Fruit fly (Drosophila melanogaster) whole organism, embryonic: ENCODE data around the gene mRpL51.
A peak's percentile ranks its signal among the peaks of the same experiment; 100 is the strongest.

Source experiments
- Bgb ChIP-seq: fragments of 200-800 bp; sonication (Bioruptor generic); IDR thresholded peaks from 2 replicates; pipeline ENCODE4 v1.3.6; 2022; ENCODE audit warnings: missing biosample characterization, missing genetic modification characterization; ENCODE audit not compliant: partially characterized antibody
- CG10321 ChIP-seq: fragments of 200-800 bp; sonication (Bioruptor generic); IDR thresholded peaks from 2 replicates; pipeline ENCODE4 v1.3.6; 2022; ENCODE audit warnings: missing biosample characterization, missing genetic modification characterization
- CG10431 ChIP-seq: fragments of 200-800 bp; sonication (Bioruptor generic); optimal IDR thresholded peaks from 3 replicates; lab custom pipeline; 2018; ENCODE audit warnings: missing biosample characterization, mild to moderate bottlenecking, missing genetic modification characterization
- CG10565 ChIP-seq: fragments of 200-800 bp; sonication (Bioruptor generic); optimal IDR thresholded peaks from 3 replicates; lab custom pipeline; 2016; ENCODE audit warnings: missing biosample characterization, mild to moderate bottlenecking, missing genetic modification characterization
- CG1233 ChIP-seq: fragments of 200-800 bp; sonication (Bioruptor generic); optimal IDR thresholded peaks from 4 replicates; lab custom pipeline; 2018; ENCODE audit warnings: missing biosample characterization, mild to moderate bottlenecking, missing genetic modification characterization
- CG15601 ChIP-seq: fragments of 200-800 bp; sonication (Bioruptor generic); optimal IDR thresholded peaks from 3 replicates; lab custom pipeline; 2019; ENCODE audit warnings: missing biosample characterization, mild to moderate bottlenecking, missing genetic modification characterization, moderate library complexity
- CG17612 ChIP-seq: fragments of 200-800 bp; sonication (Bioruptor generic); IDR thresholded peaks from 2 replicates; pipeline ENCODE4 v1.3.6; 2022; ENCODE audit warnings: missing biosample characterization, missing genetic modification characterization
- CG17802 ChIP-seq: fragments of 200-800 bp; sonication (Bioruptor generic); optimal IDR thresholded peaks from 2 replicates; lab custom pipeline; 2018; ENCODE audit warnings: missing biosample characterization, mild to moderate bottlenecking, missing genetic modification characterization, moderate library complexity
- CG18599 ChIP-seq: fragments of 200-800 bp; sonication (Bioruptor generic); optimal IDR thresholded peaks from 3 replicates; lab custom pipeline; 2017; ENCODE audit warnings: missing biosample characterization, missing genetic modification characterization, mild to moderate bottlenecking, moderate library complexity, missing genetic modification reagents
- CG2712 ChIP-seq: fragments of 200-800 bp; optimal IDR thresholded peaks from 3 replicates; lab custom pipeline; 2019; ENCODE audit warnings: missing biosample characterization, mild to moderate bottlenecking, missing genetic modification characterization, moderate library complexity
- CG42726 ChIP-seq: fragments of 200-800 bp; sonication (Bioruptor generic); IDR thresholded peaks from 2 replicates; pipeline ENCODE4 v1.3.6; 2022; ENCODE audit warnings: missing biosample characterization, missing genetic modification characterization; ENCODE audit not compliant: partially characterized antibody
- CG8388 ChIP-seq: fragments of 200-800 bp; sonication (Bioruptor generic); optimal IDR thresholded peaks from 2 replicates; lab custom pipeline; 2019; ENCODE audit warnings: missing biosample characterization, mild to moderate bottlenecking, missing genetic modification characterization, moderate library complexity
- D19A ChIP-seq: fragments of 200-800 bp; optimal IDR thresholded peaks from 3 replicates; lab custom pipeline; 2019; ENCODE audit warnings: missing biosample characterization, mild to moderate bottlenecking, missing genetic modification characterization, moderate library complexity
- Deaf1 ChIP-seq: fragments of 200-800 bp; optimal IDR thresholded peaks from 3 replicates; lab custom pipeline; 2019; ENCODE audit warnings: missing biosample characterization, mild to moderate bottlenecking, missing genetic modification characterization, moderate library complexity
- Doc3 ChIP-seq: fragments of 200-800 bp; sonication (Bioruptor generic); IDR thresholded peaks from 3 replicates; pipeline ENCODE4 v1.3.6; 2022; ENCODE audit warnings: missing biosample characterization, missing genetic modification characterization; ENCODE audit not compliant: partially characterized antibody
- GATAe ChIP-seq: fragments of 200-800 bp; sonication (Bioruptor generic); conservative IDR thresholded peaks from 2 replicates; pipeline ENCODE4 v1.3.6; 2022; ENCODE audit warnings: missing biosample characterization, missing genetic modification characterization
- HHEX ChIP-seq: fragments of 200-800 bp; sonication (Bioruptor generic); optimal IDR thresholded peaks from 3 replicates; lab custom pipeline; 2017; ENCODE audit warnings: missing biosample characterization, mild to moderate bottlenecking, missing genetic modification characterization, missing genetic modification reagents
- Hr39 ChIP-seq: fragments of >200 bp; optimal IDR thresholded peaks from 2 replicates; lab custom pipeline; 2017
- Hr78 ChIP-seq, 2 experiments: fragments of 200-800 bp in 1 of 2; fragments of >200 bp in 1 of 2; sonication (Bioruptor generic) in 1 of 2; optimal IDR thresholded peaks; 2 replicates each; lab custom pipeline; 2017 to 2019; ENCODE audit warnings: missing biosample characterization in 2 of 2, missing genetic modification characterization in 2 of 2, mild to moderate bottlenecking in 1 of 2, moderate library complexity in 1 of 2
- Lhr ChIP-seq: fragments of 200-800 bp; sonication (Bioruptor generic); optimal IDR thresholded peaks from 3 replicates; lab custom pipeline; 2017; ENCODE audit warnings: mild to moderate bottlenecking, missing biosample characterization, missing genetic modification reagents, missing genetic modification characterization
- Max ChIP-seq: fragments of 200-800 bp; sonication (Bioruptor generic); optimal IDR thresholded peaks from 2 replicates; lab custom pipeline; 2016; ENCODE audit warnings: missing biosample characterization, mild to moderate bottlenecking, missing genetic modification characterization
- Opbp ChIP-seq: fragments of 200-800 bp; sonication (Bioruptor generic); IDR thresholded peaks from 3 replicates; pipeline ENCODE4 v1.3.6; 2022; ENCODE audit warnings: missing biosample characterization, missing genetic modification characterization; ENCODE audit not compliant: partially characterized antibody
- Optix ChIP-seq: fragments of 200-800 bp; sonication (Bioruptor generic); IDR thresholded peaks from 3 replicates; pipeline ENCODE4 v1.3.6; 2022; ENCODE audit warnings: missing biosample characterization, missing genetic modification characterization
- ato ChIP-seq: fragments of 200-800 bp; sonication (Bioruptor generic); IDR thresholded peaks from 2 replicates; pipeline ENCODE4 v1.3.6; 2022; ENCODE audit warnings: missing biosample characterization, missing genetic modification characterization; ENCODE audit not compliant: partially characterized antibody
- chinmo ChIP-seq: fragments of 200-800 bp; sonication (Bioruptor generic); IDR thresholded peaks from 4 replicates; pipeline ENCODE4 v1.3.6; 2022; ENCODE audit warnings: missing biosample characterization, missing genetic modification characterization; ENCODE audit not compliant: partially characterized antibody
- dati ChIP-seq: fragments of 200-800 bp; sonication (Bioruptor generic); IDR thresholded peaks from 2 replicates; pipeline ENCODE4 v1.3.6; 2022; ENCODE audit warnings: missing biosample characterization, missing genetic modification characterization
- exex ChIP-seq: fragments of 200-800 bp; sonication (Bioruptor generic); optimal IDR thresholded peaks from 4 replicates; lab custom pipeline; 2018; ENCODE audit warnings: missing biosample characterization, mild to moderate bottlenecking, missing genetic modification characterization, moderate library complexity
- fd64A ChIP-seq: fragments of 200-800 bp; sonication (Bioruptor generic); optimal IDR thresholded peaks from 3 replicates; lab custom pipeline; 2018; ENCODE audit warnings: missing biosample characterization, mild to moderate bottlenecking, missing genetic modification characterization
- grn ChIP-seq: fragments of 200-800 bp; sonication (Bioruptor generic); optimal IDR thresholded peaks from 3 replicates; lab custom pipeline; 2017; ENCODE audit warnings: missing biosample characterization, missing genetic modification characterization
- her ChIP-seq: fragments of 200-800 bp; sonication (Bioruptor generic); optimal IDR thresholded peaks from 2 replicates; lab custom pipeline; 2016; ENCODE audit warnings: missing biosample characterization, missing genetic modification characterization
- hth ChIP-seq: fragments of >200 bp; optimal IDR thresholded peaks from 2 replicates; lab custom pipeline; 2017; ENCODE audit warnings: inconsistent platforms
- ken ChIP-seq: fragments of 200-800 bp; sonication (Bioruptor generic); IDR thresholded peaks from 3 replicates; pipeline ENCODE4 v1.3.6; 2022; ENCODE audit warnings: missing biosample characterization, missing genetic modification characterization
- kni ChIP-seq: fragments of 200-800 bp; sonication (Bioruptor generic); optimal IDR thresholded peaks from 3 replicates; lab custom pipeline; 2017; ENCODE audit warnings: mild to moderate bottlenecking, missing biosample characterization, missing genetic modification reagents, missing genetic modification characterization
- lab ChIP-seq: fragments of 200-800 bp; sonication (Bioruptor generic); optimal IDR thresholded peaks from 3 replicates; lab custom pipeline; 2017; ENCODE audit warnings: missing biosample characterization, missing genetic modification characterization, mild to moderate bottlenecking, moderate library complexity, missing genetic modification reagents
- lov ChIP-seq, 2 experiments: fragments of 200-800 bp in 1 of 2; fragments of >200 bp in 1 of 2; sonication (Bioruptor generic) in 1 of 2; IDR thresholded peaks in 1 of 2; optimal IDR thresholded peaks in 1 of 2; 2 replicates in 1 of 2; 3 replicates in 1 of 2; pipeline versions ENCODE4 v1.3.6 to Lab custom; 2017 to 2022; ENCODE audit warnings: missing biosample characterization in 1 of 2, missing genetic modification characterization in 1 of 2
- nmo ChIP-seq: fragments of 200-800 bp; sonication (Bioruptor generic); optimal IDR thresholded peaks from 2 replicates; lab custom pipeline; 2018; ENCODE audit warnings: missing biosample characterization, mild to moderate bottlenecking, missing genetic modification characterization, moderate library complexity
- oc ChIP-seq: fragments of 200-800 bp; sonication (Bioruptor generic); optimal IDR thresholded peaks from 2 replicates; lab custom pipeline; 2018; ENCODE audit warnings: missing biosample characterization, mild to moderate bottlenecking, missing genetic modification characterization, moderate library complexity
- odd ChIP-seq: fragments of 200-800 bp; sonication (Bioruptor generic); optimal IDR thresholded peaks from 2 replicates; lab custom pipeline; 2017; ENCODE audit warnings: missing biosample characterization, mild to moderate bottlenecking, missing genetic modification characterization
- rib ChIP-seq: fragments of 200-800 bp; sonication (Bioruptor generic); IDR thresholded peaks from 2 replicates; pipeline ENCODE4 v1.3.6; 2022; ENCODE audit warnings: missing biosample characterization, missing genetic modification characterization
- sens ChIP-seq: fragments of 200-800 bp; sonication (Bioruptor generic); peaks from one replicate; lab custom pipeline; 2016; ENCODE audit warnings: missing biosample characterization, missing genetic modification characterization
- sna ChIP-seq: fragments of 200-800 bp; sonication (Bioruptor generic); IDR thresholded peaks from 2 replicates; pipeline ENCODE4 v1.3.6; 2022; ENCODE audit warnings: missing biosample characterization, missing genetic modification characterization; ENCODE audit not compliant: partially characterized antibody
- sug ChIP-seq: fragments of 200-800 bp; optimal IDR thresholded peaks from 2 replicates; lab custom pipeline; 2019; ENCODE audit warnings: missing biosample characterization, mild to moderate bottlenecking, missing genetic modification characterization, moderate library complexity
- trh ChIP-seq: fragments of 200-800 bp; sonication (Bioruptor generic); optimal IDR thresholded peaks from 2 replicates; lab custom pipeline; 2016; ENCODE audit warnings: missing biosample characterization, missing genetic modification characterization
- twi ChIP-seq: fragments of 200-800 bp; optimal IDR thresholded peaks from 2 replicates; lab custom pipeline; 2019; ENCODE audit warnings: missing biosample characterization, mild to moderate bottlenecking, missing genetic modification characterization, moderate library complexity
- vvl ChIP-seq: fragments of 200-800 bp; sonication (Bioruptor generic); IDR thresholded peaks from 2 replicates; pipeline ENCODE4 v1.3.6; 2022; ENCODE audit warnings: missing biosample characterization, missing genetic modification characterization
- z ChIP-seq: fragments of 200-800 bp; sonication (Bioruptor generic); IDR thresholded peaks from 3 replicates; pipeline ENCODE4 v1.3.6; 2022; ENCODE audit warnings: missing biosample characterization, missing genetic modification characterization

The mRpL51 gene

DNA sequence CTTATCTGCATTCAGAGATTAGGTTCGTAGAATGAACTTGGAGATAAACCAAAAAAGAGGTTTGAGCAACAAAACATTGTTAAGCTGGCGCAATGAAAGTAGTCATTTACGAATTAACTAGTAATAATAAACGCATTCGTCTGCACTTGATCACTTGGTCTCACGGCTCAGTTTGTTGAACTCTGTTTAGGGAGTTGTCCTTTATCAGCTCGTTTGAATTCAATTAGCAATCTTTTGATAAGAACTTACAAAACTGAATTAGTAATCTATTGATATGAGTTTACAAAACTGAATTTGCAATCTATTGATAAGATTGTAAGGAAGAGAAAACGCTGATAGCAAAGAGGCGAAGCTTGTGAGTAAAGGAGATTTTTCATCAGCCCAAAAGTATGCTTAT, 16.9 kb upstream of the mRpL51 start:
- TF ChIP-seq GATAe (GFP tag; lab: Robert Waterston, UW) = peak; percentile 63
- peak; percentile 3 for TF ChIP-seq grn
- TF ChIP-seq nmo (GFP tag; lab: Kevin White, UChicago) = no peak
- peak; percentile 100 for TF ChIP-seq exex (tag; lab: Kevin White, UChicago)
- no peak for TF ChIP-seq trh

DNA sequence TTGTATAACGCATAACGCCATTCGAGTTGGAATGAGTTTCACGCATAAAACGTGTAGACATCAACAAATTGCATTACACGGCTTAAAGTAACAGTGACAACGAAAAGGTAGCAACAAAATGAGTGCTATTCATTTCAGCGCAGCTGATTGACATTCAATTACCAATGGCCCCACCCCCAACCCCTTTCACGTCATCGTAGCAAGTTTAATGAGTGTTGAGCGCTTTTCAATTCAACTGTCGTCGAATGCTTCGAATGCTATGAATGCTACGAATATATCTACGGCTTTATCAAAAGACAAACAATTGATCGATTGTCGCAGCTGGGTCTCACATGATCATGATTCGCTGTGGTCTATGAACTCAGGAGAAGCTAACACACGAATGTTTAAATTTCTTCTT, 16.5 kb upstream of the mRpL51 start:
- TF ChIP-seq CG8388 (GFP tag; lab: Kevin White, UChicago) (peak; percentile 9), HHEX (GFP tag; lab: Kevin White, UChicago) (no peak), CG10565 (GFP tag; lab: Kevin White, UChicago) (no peak), CG42726 (no peak), sens (GFP tag; lab: Kevin White, UChicago) (peak; percentile 58), lov (optimal IDR thresholded peaks at IDR 0.05; lab: Kevin White, UChicago) (no peak), lov (GFP tag; IDR thresholded peaks at IDR 0.05; lab: Robert Waterston, UW) (0 out of 3 replicates have a peak, but pooled peaks have one; percentile 25), kni (GFP tag; lab: Kevin White, UChicago) (peak; percentile 16), dati (GFP tag; lab: Robert Waterston, UW) (0 out of 2 replicates have a peak, but pooled peaks have one; percentile 15), fd64A (GFP tag; lab: Kevin White, UChicago) (no peak), rib (GFP tag; lab: Robert Waterston, UW) (no peak), CG15601 (tag; lab: Kevin White, UChicago) (peak; percentile 78), vvl (0 out of 2 replicates have a peak, but pooled peaks have one; percentile 12), CG10431 (GFP tag; lab: Kevin White, UChicago) (peak; percentile 16), hth (lab: Kevin White, UChicago) (no peak), oc (tag; lab: Kevin White, UChicago) (peak; percentile 43), z (GFP tag; lab: Robert Waterston, UW) (peak; percentile 68), lab (GFP tag; lab: Kevin White, UChicago) (peak; percentile 54), Bgb (no peak), Opbp (GFP tag; lab: Robert Waterston, UW) (no peak), Max (GFP tag; lab: Kevin White, UChicago) (no peak), CG10321 (GFP tag; lab: Robert Waterston, UW) (no peak), twi (tag; lab: Kevin White, UChicago) (peak; percentile 33)

DNA sequence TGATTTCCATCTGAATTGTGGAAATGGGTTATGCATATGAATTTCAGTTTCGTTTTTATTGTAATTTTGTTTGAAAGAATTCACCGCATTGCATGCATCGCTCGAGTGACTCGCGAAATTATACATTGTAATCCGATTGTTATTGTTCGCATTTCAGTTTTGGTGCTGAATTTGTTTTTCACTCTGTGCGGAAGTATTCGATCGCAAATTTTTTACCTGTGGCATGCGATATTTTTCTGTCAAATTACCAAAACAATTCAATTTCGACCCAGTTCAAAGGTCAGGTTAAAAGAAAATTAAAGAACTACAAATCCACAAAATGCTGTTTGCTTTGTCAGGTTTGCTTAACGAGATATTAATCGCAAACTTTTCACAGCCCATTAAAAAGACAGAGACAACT, 15.6 kb upstream of the mRpL51 start:
- TF ChIP-seq CG2712 (tag; lab: Kevin White, UChicago) (no peak), CG1233 (GFP tag; lab: Kevin White, UChicago) (no peak), Optix (no peak), CG8388 (GFP tag; lab: Kevin White, UChicago) (no peak), Doc3 (GFP tag; lab: Robert Waterston, UW) (0 out of 3 replicates have a peak, but pooled peaks have one; percentile 23)

DNA sequence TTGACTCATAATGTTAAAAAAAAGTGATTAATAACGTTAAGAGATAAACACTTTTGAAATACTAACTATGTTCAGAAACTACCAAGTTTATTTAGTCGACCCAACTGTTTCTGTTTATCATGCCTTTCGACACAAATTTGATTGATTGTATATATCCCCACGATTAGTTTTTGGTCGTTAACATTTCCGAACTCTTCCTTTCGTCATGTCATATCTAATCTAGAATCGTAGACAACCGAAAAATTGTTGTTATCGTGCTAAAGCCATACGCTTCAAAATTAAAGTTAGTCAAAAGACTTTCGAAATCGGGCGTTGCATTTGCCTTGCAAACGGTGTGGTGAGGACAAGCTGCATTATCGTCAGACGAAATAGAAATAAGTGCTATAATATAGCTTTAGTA, 13.0 kb upstream of the mRpL51 start:
- no peak for TF ChIP-seq ato
- TF ChIP-seq chinmo = 0 out of 4 replicates have a peak, but pooled peaks have one; percentile 25
- TF ChIP-seq sug = no peak
- no peak for TF ChIP-seq D19A (tag; lab: Kevin White, UChicago)
- no peak for TF ChIP-seq ken
- TF ChIP-seq Hr39 (lab: Kevin White, UChicago) = no peak
- peak; percentile 34 for TF ChIP-seq lab (GFP tag; lab: Kevin White, UChicago)
- TF ChIP-seq her (GFP tag; lab: Kevin White, UChicago) = no peak
- TF ChIP-seq sna (GFP tag; lab: Robert Waterston, UW) = no peak
- TF ChIP-seq CG17802 (tag; lab: Kevin White, UChicago) = no peak
- no peak for TF ChIP-seq Lhr
- no peak for TF ChIP-seq Hr78 (GFP tag; optimal IDR thresholded peaks at IDR 0.05; lab: Kevin White, UChicago)
- no peak for TF ChIP-seq CG18599 (GFP tag; lab: Kevin White, UChicago)
- TF ChIP-seq Deaf1 (tag; lab: Kevin White, UChicago) = peak; percentile 28
- TF ChIP-seq CG17612 (GFP tag; lab: Robert Waterston, UW) = no peak
- TF ChIP-seq odd (GFP tag; lab: Kevin White, UChicago) = no peak
